Worm (Caenorhabditis elegans) whole organism, L1 larva: Measurements from ENCODE around the gene Y37D8A.2.

Experiments
- C04F5.9 ChIP-seq: sonication (generic microtip); optimal IDR thresholded peaks from 2 replicates; lab custom pipeline; 2016; ENCODE audit warnings: missing genetic modification characterization, missing compliant biosample characterization
- efl-1 ChIP-seq, 4 experiments: fragments of 150-350 bp; optimal IDR thresholded peaks in 3 of 4; peaks in 1 of 4; 1 replicate in 1 of 4; 2 replicates in 3 of 4; lab custom pipeline; 2014; ENCODE audit warnings: missing biosample characterization in 2 of 4, missing genetic modification characterization in 2 of 4, missing genetic modification reagents in 2 of 4
- jun-1 ChIP-seq: fragments of 150-350 bp; optimal IDR thresholded peaks from 2 replicates; lab custom pipeline; 2014; ENCODE audit warnings: missing biosample characterization, missing genetic modification reagents, missing genetic modification characterization
- lin-13 ChIP-seq: fragments of 150-350 bp; optimal IDR thresholded peaks from 2 replicates; lab custom pipeline; 2014; ENCODE audit warnings: missing biosample characterization, missing genetic modification reagents, missing genetic modification characterization
- lin-39 ChIP-seq: fragments of 150-350 bp; optimal IDR thresholded peaks from 2 replicates; lab custom pipeline; 2014; ENCODE audit warnings: missing biosample characterization, missing genetic modification reagents, missing genetic modification characterization
- lir-3 ChIP-seq: sonication (generic microtip); optimal IDR thresholded peaks from 2 replicates; lab custom pipeline; 2016; ENCODE audit warnings: mild to moderate bottlenecking, missing genetic modification characterization, moderate library complexity, missing compliant biosample characterization; ENCODE audit not compliant: poor library complexity
- nhr-11 ChIP-seq: fragments of 150-350 bp; optimal IDR thresholded peaks from 2 replicates; lab custom pipeline; 2014; ENCODE audit warnings: missing biosample characterization, missing genetic modification characterization
- nhr-12 ChIP-seq: sonication (generic microtip); optimal IDR thresholded peaks from 2 replicates; lab custom pipeline; 2017; ENCODE audit warnings: missing biosample characterization, missing genetic modification characterization
- nhr-76 ChIP-seq: sonication (generic microtip); optimal IDR thresholded peaks from 2 replicates; lab custom pipeline; 2017; ENCODE audit warnings: missing biosample characterization, missing genetic modification characterization
- pag-3 ChIP-seq: sonication (generic microtip); optimal IDR thresholded peaks from 2 replicates; lab custom pipeline; 2017; ENCODE audit warnings: missing genetic modification characterization, mild to moderate bottlenecking, missing compliant biosample characterization, antibody characterized with exemption, borderline replicate concordance; ENCODE audit not compliant: insufficient read depth
- pqm-1 ChIP-seq: sonication (generic microtip); optimal IDR thresholded peaks from 3 replicates; lab custom pipeline; 2017; ENCODE audit warnings: missing biosample characterization, missing genetic modification characterization
- swsn-7 ChIP-seq: sonication (generic microtip); optimal IDR thresholded peaks from 2 replicates; lab custom pipeline; 2016; ENCODE audit warnings: missing genetic modification characterization, missing compliant biosample characterization
- ztf-11 ChIP-seq, 2 experiments: sonication (generic microtip); optimal IDR thresholded peaks; 2 replicates each; lab custom pipeline; 2016 to 2017; ENCODE audit warnings: missing genetic modification characterization in 2 of 2, missing biosample characterization in 1 of 2, missing compliant biosample characterization in 1 of 2

- no peak for TF ChIP-seq jun-1
- no peak for TF ChIP-seq nhr-11 (tag; lab: Kevin White, UChicago)
- no peak for TF ChIP-seq lir-3
- TF ChIP-seq pag-3 (tag; lab: Kevin White, UChicago) = no peak
- no peak for TF ChIP-seq C04F5.9 (tag; lab: Kevin White, UChicago)
- TF ChIP-seq swsn-7 (tag; lab: Kevin White, UChicago) = no peak
- TF ChIP-seq lin-39 (tag; lab: Kevin White, UChicago) = no peak
- TF ChIP-seq nhr-76 = no peak
- TF ChIP-seq pqm-1 (tag; lab: Kevin White, UChicago) = no peak
- no peak for TF ChIP-seq nhr-12 (tag; lab: Kevin White, UChicago)
- TF ChIP-seq efl-1 (optimal IDR thresholded peaks at IDR 0.05; lab: Kevin White, UChicago) = no peak
- TF ChIP-seq efl-1 (GFP tag; optimal IDR thresholded peaks at IDR 0.05 in 1 of 2; lab: Kevin White, UChicago) = no peak
- TF ChIP-seq ztf-11 (tag; optimal IDR thresholded peaks at IDR 0.05; lab: Kevin White, UChicago) = no peak
- no peak for TF ChIP-seq lin-13 (GFP tag; lab: Kevin White, UChicago)
These were observed 30.6 kb upstream of the Y37D8A.2 start, which contains the start of gene BE10.1 for ce11 chrIII:12789420-12789819.
